Worm (Caenorhabditis elegans): ENCODE data around the gene dnj-14.

The dnj-14 gene

ce11 chrX:4711698-4712329 is at the start of gene dnj-14, which contains the start of gene glit-1 (continued):
- TF ChIP-seq efl-1 (optimal IDR thresholded peaks at IDR 0.05) (peak; percentile 76 to 86), efl-1 (GFP tag; optimal IDR thresholded peaks at IDR 0.05 in 1 of 2) (peak; percentile 59 to 96), nhr-28 (tag; optimal IDR thresholded peaks at IDR 0.05) (no peak), sup-37 (GFP tag; optimal IDR thresholded peaks at IDR 0.05) (peak; percentile 26), ets-5 (GFP tag; IDR thresholded peaks at IDR 0.05) (no peak), ceh-63 (GFP tag; optimal IDR thresholded peaks at IDR 0.05) (no peak), nhr-90 (tag; optimal IDR thresholded peaks at IDR 0.05; ENCODE audit: poor library complexity) (peak; percentile 82), fkh-4 (tag; optimal IDR thresholded peaks at IDR 0.05; ENCODE audit: borderline replicate concordance) (no peak), dpl-1 (GFP tag; optimal IDR thresholded peaks at IDR 0.05) (peak; percentile 70 to 76 (median 74)), nhr-84 (tag; optimal IDR thresholded peaks at IDR 0.05) (no peak), tlp-1 (tag; optimal IDR thresholded peaks at IDR 0.05) (no peak), Y116A8C.19 (tag; optimal IDR thresholded peaks at IDR 0.05; ENCODE audit: borderline replicate concordance) (no peak), vab-15 (tag; optimal IDR thresholded peaks at IDR 0.05) (peak; percentile 73), egl-13 (tag; optimal IDR thresholded peaks at IDR 0.05) (peak; percentile 28), lin-15B (tag; optimal IDR thresholded peaks at IDR 0.05) (peak; percentile 92), nhr-237 (tag; optimal IDR thresholded peaks at IDR 0.05) (peak; percentile 39), nhr-12 (tag; optimal IDR thresholded peaks at IDR 0.05) (no peak), lin-35 (GFP tag; optimal IDR thresholded peaks at IDR 0.05) (peak; percentile 84 to 90), hpl-2 (GFP tag; optimal IDR thresholded peaks at IDR 0.05) (peak; percentile 72), efl-3 (GFP tag; optimal IDR thresholded peaks at IDR 0.05) (no peak), lin-14 (GFP tag; optimal IDR thresholded peaks at IDR 0.05) (peak; percentile 94), jun-1 (tag; optimal IDR thresholded peaks at IDR 0.05) (peak; percentile 91), sptf-1 (tag; optimal IDR thresholded peaks at IDR 0.05) (no peak), irx-1 (tag; optimal IDR thresholded peaks at IDR 0.05) (peak; percentile 66), sox-4 (tag; optimal IDR thresholded peaks at IDR 0.05) (no peak), isw-1 (GFP tag; IDR thresholded peaks at IDR 0.05) (peak; percentile 86), lsy-2 (tag; optimal IDR thresholded peaks at IDR 0.05) (peak; percentile 98 to 99), F16B12.6 (tag; optimal IDR thresholded peaks at IDR 0.05) (peak; percentile 70), elt-2 (tag; optimal IDR thresholded peaks at IDR 0.05) (peak; percentile 76), unc-86 (tag; optimal IDR thresholded peaks at IDR 0.05) (peak; percentile 74), xbp-1 (tag; optimal IDR thresholded peaks at IDR 0.05) (peak; percentile 95), unc-62 (GFP tag; optimal IDR thresholded peaks at IDR 0.05) (no peak), dsc-1 (tag; optimal IDR thresholded peaks at IDR 0.05) (peak; percentile 83), ztf-4 (tag; optimal IDR thresholded peaks at IDR 0.05) (peak; percentile 66)

DNA sequence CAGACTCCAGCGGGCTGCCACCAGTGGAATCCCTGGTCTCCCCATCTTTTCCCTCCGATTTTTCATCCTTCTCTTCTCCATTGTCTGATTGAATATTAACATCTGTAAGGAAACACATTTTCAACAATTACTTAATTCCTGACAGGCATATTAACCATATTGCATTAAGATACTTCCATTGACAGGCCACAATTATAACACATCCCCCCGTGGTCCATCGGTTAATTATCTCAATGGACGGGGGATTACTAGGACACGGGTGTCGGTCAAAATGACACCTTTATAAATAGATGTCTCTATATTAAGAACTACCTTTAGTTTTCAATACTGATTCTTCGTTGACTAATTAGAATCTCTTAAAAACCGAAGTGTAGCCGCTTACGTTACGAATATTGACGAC is 48.2 kb upstream of the dnj-14 start:
- no peak for TF ChIP-seq nhr-28 (tag; optimal IDR thresholded peaks at IDR 0.05)
- no peak for TF ChIP-seq hpl-2 (GFP tag; optimal IDR thresholded peaks at IDR 0.05)
- TF ChIP-seq aly-2 (tag; optimal IDR thresholded peaks at IDR 0.05): no peak
- no peak for TF ChIP-seq ceh-82 (tag; optimal IDR thresholded peaks at IDR 0.05)
- TF ChIP-seq ets-5 (GFP tag; IDR thresholded peaks at IDR 0.05): no peak

DNA sequence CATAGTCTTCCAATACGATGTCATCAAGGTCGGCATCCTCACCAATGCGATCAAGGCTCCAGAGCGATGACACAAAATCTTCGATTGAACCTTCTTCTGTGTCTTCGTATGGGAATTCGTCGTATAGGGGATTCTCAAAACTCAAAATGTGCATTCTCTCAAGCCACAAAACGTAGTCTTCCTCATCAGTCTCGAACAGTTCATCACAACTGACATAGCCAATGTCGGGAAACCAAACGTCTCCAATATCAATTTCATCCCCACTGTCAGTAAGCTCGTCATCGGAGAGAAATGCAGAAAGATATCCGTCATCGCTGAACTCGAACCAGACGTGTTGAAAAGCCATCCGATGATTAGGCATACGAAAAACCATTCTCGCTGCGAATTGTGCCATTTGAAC is 43.2 kb upstream of the dnj-14 start, which contains the start of gene C39E6.2:
TSS of gene C39E6.2 (minus strand) at position 394 of the 400 bp plus-strand sequence.
- TF ChIP-seq ama-1 (optimal IDR thresholded peaks at IDR 0.05) (no peak), ets-5 (GFP tag; IDR thresholded peaks at IDR 0.05) (no peak), nhr-71 (tag; optimal IDR thresholded peaks at IDR 0.05) (no peak), tbx-2 (tag; optimal IDR thresholded peaks at IDR 0.05) (no peak), mdl-1 (tag; optimal IDR thresholded peaks at IDR 0.05) (no peak), efl-1 (optimal IDR thresholded peaks at IDR 0.05) (no peak), efl-1 (GFP tag; optimal IDR thresholded peaks at IDR 0.05 in 1 of 2) (peak in 1 of 2 experiments; percentile 18), zip-4 (GFP tag; optimal IDR thresholded peaks at IDR 0.05) (no peak), C16A3.4 (tag; optimal IDR thresholded peaks at IDR 0.05) (no peak)
